Worm (Caenorhabditis elegans) whole organism, L4 larva: ENCODE measurements around the gene pie-1.

Experiments
- lin-1 ChIP-seq: fragments of 200-800 bp; sonication (Bioruptor generic); IDR thresholded peaks from 2 replicates; pipeline ENCODE4 v1.3.6; 2022; ENCODE audit warnings: missing genetic modification reagents, missing genetic modification characterization, missing compliant biosample characterization
- skn-1 ChIP-seq: fragments of 150-350 bp; optimal IDR thresholded peaks from 2 replicates; lab custom pipeline; 2014; ENCODE audit warnings: missing biosample characterization, missing genetic modification characterization

DNA sequence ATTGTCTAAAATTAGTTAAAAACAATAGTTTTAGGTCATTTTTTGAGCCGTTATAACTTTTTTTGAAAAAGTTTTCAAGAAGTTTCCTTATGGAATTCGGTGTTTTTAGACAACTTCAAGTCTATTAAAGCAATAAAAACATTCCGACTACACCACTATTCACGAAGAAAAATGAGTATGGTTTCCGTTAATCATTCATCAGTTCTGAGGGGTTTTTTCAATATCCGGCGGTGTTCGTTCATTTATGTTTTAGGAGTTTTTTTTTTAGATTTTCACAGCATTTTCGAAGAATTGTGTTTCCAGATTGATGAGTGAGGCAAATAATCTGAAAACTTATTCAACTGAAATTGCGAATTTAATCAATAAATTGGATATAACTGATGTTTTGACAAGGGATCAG, 7.4 kb downstream of the pie-1 start, which contains the start of gene Y49E10.27:
- TF ChIP-seq skn-1 (tag; lab: Kevin White, UChicago) (no peak), lin-1 (GFP tag; lab: Robert Waterston, UW) (no peak)
